Fruit fly (Drosophila melanogaster) whole organism, pupa: Measurements from ENCODE around the gene CG1324.

ENCODE experiments used
- CG13204 ChIP-seq: fragments of 200-800 bp; sonication (Bioruptor generic); optimal IDR thresholded peaks from 2 replicates; lab custom pipeline; 2018; ENCODE audit warnings: missing biosample characterization, mild to moderate bottlenecking, missing genetic modification characterization, moderate library complexity
- CG15710 ChIP-seq: fragments of 200-800 bp; sonication (Bioruptor generic); optimal IDR thresholded peaks from 2 replicates; lab custom pipeline; 2018; ENCODE audit warnings: missing biosample characterization, mild to moderate bottlenecking, missing genetic modification characterization, moderate library complexity
- CG17806 ChIP-seq: fragments of 200-800 bp; sonication (Bioruptor generic); optimal IDR thresholded peaks from 2 replicates; lab custom pipeline; 2018; ENCODE audit warnings: missing biosample characterization, mild to moderate bottlenecking, missing genetic modification characterization, moderate library complexity
- CG32121 ChIP-seq: fragments of 200-800 bp; sonication (Bioruptor generic); IDR thresholded peaks from 2 replicates; pipeline ENCODE4 v1.3.6; 2022; ENCODE audit warnings: missing biosample characterization, missing genetic modification characterization
- CG34367 ChIP-seq: fragments of 200-800 bp; sonication (Bioruptor generic); optimal IDR thresholded peaks from 2 replicates; lab custom pipeline; 2018; ENCODE audit warnings: missing biosample characterization, mild to moderate bottlenecking, missing genetic modification characterization
- CG4496 ChIP-seq: fragments of 200-800 bp; sonication (Bioruptor generic); IDR thresholded peaks from 3 replicates; pipeline ENCODE4 v1.3.6; 2022; ENCODE audit warnings: missing biosample characterization, missing genetic modification characterization
- CG8301 ChIP-seq: fragments of 200-800 bp; sonication (Bioruptor generic); optimal IDR thresholded peaks from 2 replicates; lab custom pipeline; 2018; ENCODE audit warnings: missing biosample characterization, mild to moderate bottlenecking, missing genetic modification characterization
- CG9948 ChIP-seq: fragments of 200-800 bp; sonication (Bioruptor generic); optimal IDR thresholded peaks from 2 replicates; lab custom pipeline; 2018; ENCODE audit warnings: missing biosample characterization, mild to moderate bottlenecking, missing genetic modification characterization, moderate library complexity
- EcR ChIP-seq: fragments of 200-800 bp; sonication (Bioruptor generic); optimal IDR thresholded peaks from 3 replicates; lab custom pipeline; 2019; ENCODE audit warnings: missing biosample characterization, missing genetic modification characterization, mild to moderate bottlenecking, moderate library complexity, missing genetic modification reagents
- Ets98B ChIP-seq: fragments of 200-800 bp; sonication (Bioruptor generic); IDR thresholded peaks from 2 replicates; pipeline ENCODE4 v1.3.6; 2022; ENCODE audit warnings: missing biosample characterization, missing genetic modification characterization
- Pif1B ChIP-seq: fragments of 200-800 bp; sonication (Bioruptor generic); optimal IDR thresholded peaks from 3 replicates; lab custom pipeline; 2016; ENCODE audit warnings: missing biosample characterization, missing genetic modification characterization
- Snoo ChIP-seq: fragments of 200-800 bp; sonication (Bioruptor generic); optimal IDR thresholded peaks from 3 replicates; lab custom pipeline; 2017; ENCODE audit warnings: missing biosample characterization, mild to moderate bottlenecking, missing genetic modification characterization, inconsistent platforms
- fd96Ca ChIP-seq: fragments of 200-800 bp; sonication (Bioruptor generic); IDR thresholded peaks from 3 replicates; pipeline ENCODE4 v1.3.6; 2022; ENCODE audit warnings: missing biosample characterization, missing genetic modification characterization
- gl ChIP-seq: fragments of 200-800 bp; sonication (Bioruptor generic); optimal IDR thresholded peaks from 2 replicates; lab custom pipeline; 2018; ENCODE audit warnings: missing biosample characterization, mild to moderate bottlenecking, missing genetic modification characterization

DNA sequence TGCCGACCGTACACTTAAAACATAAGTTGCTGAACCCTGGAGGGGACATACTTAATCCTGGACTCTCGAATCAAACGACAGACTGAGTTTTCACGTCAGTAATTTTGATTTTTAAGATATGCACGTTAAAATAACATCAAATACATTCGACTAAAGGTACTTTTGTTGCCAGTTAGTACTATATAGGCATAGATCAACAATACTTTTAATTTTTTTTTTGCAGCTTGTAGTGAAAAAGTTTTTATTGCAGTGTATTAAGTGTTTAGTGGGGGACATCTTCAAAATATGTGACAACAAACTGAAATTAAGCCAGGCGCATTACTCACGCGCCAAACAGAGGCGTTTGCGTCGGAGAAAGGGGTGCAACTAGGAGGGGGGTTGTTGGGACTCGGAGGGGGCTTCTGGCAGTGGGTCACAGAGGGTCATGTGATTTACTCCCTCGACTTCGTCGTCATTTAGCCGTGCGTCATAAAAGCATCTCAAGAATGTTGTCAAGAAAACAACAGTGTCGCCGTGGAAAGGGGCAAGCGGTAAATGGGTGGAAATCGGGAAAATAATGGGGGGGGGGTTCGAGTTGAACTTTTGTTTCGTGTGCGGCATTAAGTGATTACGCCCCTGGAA, 13.9 kb downstream of the CG1324 start:
- TF ChIP-seq Ets98B (GFP tag; lab: Robert Waterston, UW) (no peak), CG34367 (tag; lab: Kevin White, UChicago) (no peak), CG4496 (no peak), EcR (no peak), Pif1B (GFP tag; lab: Kevin White, UChicago) (no peak), CG13204 (no peak), fd96Ca (GFP tag; lab: Robert Waterston, UW) (no peak), CG15710 (tag; lab: Kevin White, UChicago) (no peak), CG9948 (tag; lab: Kevin White, UChicago) (no peak), CG8301 (tag; lab: Kevin White, UChicago) (no peak), CG32121 (GFP tag; lab: Robert Waterston, UW) (no peak), Snoo (tag; lab: Kevin White, UChicago) (no peak), gl (tag; lab: Kevin White, UChicago) (no peak), CG17806 (tag; lab: Kevin White, UChicago) (no peak)
